Worm (Caenorhabditis elegans): ENCODE measurements around the gene Y54G2A.49.
"Not testable (repeated sequence)": the region's sequence is repeated elsewhere in the genome, so short reads cannot be mapped to it uniquely, and the experiment has no call there.

Y54G2A.49 gene

ce11 chrIV:2853164-2853563 lies at the start of gene Y54G2A.49:
TSS of gene Y54G2A.49 (minus strand) at chrIV:2853264.
- no peak for TF ChIP-seq nhr-2 (tag; optimal IDR thresholded peaks at IDR 0.05)
- no peak for TF ChIP-seq nhr-76 (tag; optimal IDR thresholded peaks at IDR 0.05)
- no peak for TF ChIP-seq hlh-1 (tag; optimal IDR thresholded peaks at IDR 0.05)
- TF ChIP-seq M03D4.4 (tag; optimal IDR thresholded peaks at IDR 0.05), result no peak
- TF ChIP-seq snpc-4 (tag; optimal IDR thresholded peaks at IDR 0.05), result no peak
- no peak for TF ChIP-seq drap-1 (GFP tag; optimal IDR thresholded peaks at IDR 0.05)
- no peak for TF ChIP-seq tbx-8 (GFP tag; optimal IDR thresholded peaks at IDR 0.05)
- no peak for TF ChIP-seq sem-2 (GFP tag; optimal IDR thresholded peaks at IDR 0.05)
- no peak for TF ChIP-seq mls-2 (tag; optimal IDR thresholded peaks at IDR 0.05)
- TF ChIP-seq unc-120 (tag; optimal IDR thresholded peaks at IDR 0.05; ENCODE audit: poor library complexity, severe bottlenecking), result no peak

ce11 chrIV:2897644-2898160 lies 44.6 kb upstream of the Y54G2A.49 start, which contains the start of gene Y54G2A.36:
TSS of gene Y54G2A.36 (plus strand) at chrIV:2897694.
- TF ChIP-seq ceh-39 (tag; optimal IDR thresholded peaks at IDR 0.05) (no peak), mab-5 (tag; optimal IDR thresholded peaks at IDR 0.05) (no peak), tbx-8 (GFP tag; optimal IDR thresholded peaks at IDR 0.05) (no peak), ceh-83 (GFP tag; optimal IDR thresholded peaks at IDR 0.05) (no peak), cnd-1 (tag; optimal IDR thresholded peaks at IDR 0.05) (no peak), nhr-2 (tag; optimal IDR thresholded peaks at IDR 0.05) (no peak), bed-3 (GFP tag; optimal IDR thresholded peaks at IDR 0.05) (no peak), ham-2 (GFP tag; optimal IDR thresholded peaks at IDR 0.05) (no peak), ces-1 (GFP tag; optimal IDR thresholded peaks at IDR 0.05) (no peak)

- TF ChIP-seq lsy-2 (tag; optimal IDR thresholded peaks at IDR 0.05), result peak; percentile 20
Observed at ce11 chrIV:2895986-2896660, 43.1 kb upstream of the Y54G2A.49 start.

- TF ChIP-seq bed-3 (GFP tag; optimal IDR thresholded peaks at IDR 0.05); nhr-76 (tag; optimal IDR thresholded peaks at IDR 0.05); mab-5 (tag; optimal IDR thresholded peaks at IDR 0.05): not testable (repeated sequence)
Observed at ce11 chrIV:2894630-2895029, 41.6 kb upstream of the Y54G2A.49 start, which contains the start of gene Y54G2A.19. TSS of gene Y54G2A.19 (minus strand) at chrIV:2894730.

- TF ChIP-seq elt-3 (tag; optimal IDR thresholded peaks at IDR 0.05), result no peak
- no peak for TF ChIP-seq lin-32 (GFP tag; optimal IDR thresholded peaks at IDR 0.05)
- TF ChIP-seq drap-1 (GFP tag; optimal IDR thresholded peaks at IDR 0.05), result no peak
- no peak for TF ChIP-seq lin-13 (tag; optimal IDR thresholded peaks at IDR 0.05)
- no peak for TF ChIP-seq M03D4.4 (tag; optimal IDR thresholded peaks at IDR 0.05)
- TF ChIP-seq elt-1 (tag; optimal IDR thresholded peaks at IDR 0.05; ENCODE audit: borderline replicate concordance, insufficient read depth), result no peak
- TF ChIP-seq cnd-1 (tag; optimal IDR thresholded peaks at IDR 0.05), result no peak
- TF ChIP-seq ham-2 (GFP tag; optimal IDR thresholded peaks at IDR 0.05), result no peak
- TF ChIP-seq nhr-28 (tag; optimal IDR thresholded peaks at IDR 0.05), result no peak
- no peak for TF ChIP-seq hlh-1 (tag; optimal IDR thresholded peaks at IDR 0.05)
- TF ChIP-seq sem-2 (GFP tag; optimal IDR thresholded peaks at IDR 0.05), result no peak
- no peak for TF ChIP-seq lsy-2 (tag; optimal IDR thresholded peaks at IDR 0.05)
- no peak for TF ChIP-seq unc-39 (tag; optimal IDR thresholded peaks at IDR 0.05)
Observed at ce11 chrIV:2893486-2893842, 40.4 kb upstream of the Y54G2A.49 start.

- TF ChIP-seq sem-2 (GFP tag; optimal IDR thresholded peaks at IDR 0.05) (no peak), snpc-4 (tag; optimal IDR thresholded peaks at IDR 0.05) (no peak), sptf-1 (tag; optimal IDR thresholded peaks at IDR 0.05) (no peak), unc-39 (tag; optimal IDR thresholded peaks at IDR 0.05) (no peak), ces-1 (GFP tag; optimal IDR thresholded peaks at IDR 0.05) (no peak)
Observed at ce11 chrIV:2892787-2893485, 39.9 kb upstream of the Y54G2A.49 start.

ce11 chrIV:2892395-2892786 lies 39.3 kb upstream of the Y54G2A.49 start, which contains the start of gene Y54G2A.18:
TSS of gene Y54G2A.18 (minus strand) at chrIV:2892495.
- TF ChIP-seq sptf-1 (tag; optimal IDR thresholded peaks at IDR 0.05) (no peak), hlh-1 (tag; optimal IDR thresholded peaks at IDR 0.05) (peak; percentile 22)
